Worm (Caenorhabditis elegans) whole organism, young adult: ENCODE results near the gene F54D10.5.
"Not testable (repeated sequence)": the region's sequence is repeated elsewhere in the genome, so short reads cannot be mapped to it uniquely, and the experiment has no call there.

Source experiments
- F23B12.7 ChIP-seq: sonication (generic microtip); optimal IDR thresholded peaks from 2 replicates; lab custom pipeline; 2017; ENCODE audit warnings: missing genetic modification characterization, mild to moderate bottlenecking, missing compliant biosample characterization, antibody characterized with exemption, moderate library complexity; ENCODE audit not compliant: insufficient read depth
- Y79H2A.3 ChIP-seq: fragments of 200-800 bp; sonication (Bioruptor generic); conservative IDR thresholded peaks from 2 replicates; pipeline ENCODE4 v1.3.6; 2022; ENCODE audit warnings: missing genetic modification reagents, missing genetic modification characterization, missing compliant biosample characterization
- cebp-2 ChIP-seq: fragments of 200-800 bp; sonication (Bioruptor generic); IDR thresholded peaks from 2 replicates; pipeline ENCODE4 v1.3.6; 2022; ENCODE audit warnings: missing genetic modification characterization, missing compliant biosample characterization
- ceh-27 ChIP-seq: fragments of 200-800 bp; sonication (Bioruptor generic); optimal IDR thresholded peaks from 2 replicates; lab custom pipeline; 2018; ENCODE audit warnings: mild to moderate bottlenecking, missing genetic modification characterization, moderate library complexity, missing compliant biosample characterization
- gei-17 ChIP-seq: fragments of 200-800 bp; sonication (Bioruptor generic); optimal IDR thresholded peaks from 2 replicates; lab custom pipeline; 2018; ENCODE audit warnings: mild to moderate bottlenecking, missing genetic modification characterization, missing compliant biosample characterization
- hmg-20 ChIP-seq: fragments of 200-800 bp; sonication (Bioruptor generic); IDR thresholded peaks from 2 replicates; pipeline ENCODE4 v1.3.6; 2022; ENCODE audit warnings: missing genetic modification reagents, missing genetic modification characterization, missing compliant biosample characterization
- snpc-4 ChIP-seq, 5 experiments: fragments of 150-350 bp in 1 of 5; sonication (generic microtip) in 4 of 5; optimal IDR thresholded peaks; 2 replicates each; lab custom pipeline; 2014 to 2018; ENCODE audit warnings: missing genetic modification characterization in 5 of 5, missing biosample characterization in 3 of 5, antibody characterized with exemption in 2 of 5, mild to moderate bottlenecking in 2 of 5, missing compliant biosample characterization in 2 of 5, missing genotype in 2 of 5, moderate library complexity in 2 of 5, missing genetic modification reagents in 1 of 5
- unc-62 ChIP-seq: fragments of 150-350 bp; optimal IDR thresholded peaks from 2 replicates; lab custom pipeline; 2014; ENCODE audit warnings: missing biosample characterization, missing genetic modification reagents, missing genetic modification characterization

- not testable (repeated sequence) for TF ChIP-seq snpc-4 (GFP tag; optimal IDR thresholded peaks at IDR 0.05; lab: Kevin White, UChicago); snpc-4 (tag; optimal IDR thresholded peaks at IDR 0.05; lab: Kevin White, UChicago); F23B12.7; Y79H2A.3; cebp-2 (GFP tag; lab: Robert Waterston, UW); unc-62 (GFP tag; lab: Kevin White, UChicago); gei-17 (GFP tag; lab: Kevin White, UChicago); ceh-27 (GFP tag; lab: Kevin White, UChicago); hmg-20 (GFP tag; lab: Robert Waterston, UW)
Observed at ce11 chrII:3761599-3761998, 46.4 kb downstream of the F54D10.5 start, which contains the start of gene T24E12.6.
